Fruit fly (Drosophila melanogaster): ENCODE data around the gene CG31091.

The CG31091 gene

dm6 chr3R:25879324-25879766, 20.4 kb upstream of the CG31091 start (continued):
- TF ChIP-seq ems (GFP tag; optimal IDR thresholded peaks at IDR 0.05) (peak; percentile 50), CG4424 (GFP tag; optimal IDR thresholded peaks at IDR 0.05) (peak; percentile 80), CG9932 (GFP tag; IDR thresholded peaks at IDR 0.05) (no peak; the same call in none of the 2 replicates), ara (GFP tag; IDR thresholded peaks at IDR 0.05) (no peak; the same call in 1 of the 2 replicates), shn (GFP tag; optimal IDR thresholded peaks at IDR 0.05) (peak; percentile 22), CG34224 (GFP tag; IDR thresholded peaks at IDR 0.05; ENCODE audit: partially characterized antibody) (no peak), Tbp (GFP tag; optimal IDR thresholded peaks at IDR 0.05) (no peak), mirr (GFP tag; optimal IDR thresholded peaks at IDR 0.05) (peak; percentile 59), Hmx (GFP tag; optimal IDR thresholded peaks at IDR 0.05) (peak; percentile 64), gsb-n (tag; optimal IDR thresholded peaks at IDR 0.05) (no peak), Trl (optimal IDR thresholded peaks at IDR 0.05) (no peak), Trl (GFP tag; optimal IDR thresholded peaks at IDR 0.05) (no peak), CG14965 (GFP tag; optimal IDR thresholded peaks at IDR 0.05; ENCODE audit: borderline replicate concordance) (no peak), unc-4 (GFP tag; IDR thresholded peaks at IDR 0.05; ENCODE audit: partially characterized antibody) (no peak), Asciz (GFP tag; optimal IDR thresholded peaks at IDR 0.05) (peak; percentile 74), CG11247 (GFP tag; IDR thresholded peaks at IDR 0.05) (peak; percentile 72; the same call in 1 of the 2 replicates), CG11696 (GFP tag; IDR thresholded peaks at IDR 0.05) (no peak; the same call in 1 of the 2 replicates), gsb (GFP tag; IDR thresholded peaks at IDR 0.05) (peak; percentile 58; the same call in 1 of the 2 replicates), CG7928 (GFP tag; optimal IDR thresholded peaks at IDR 0.05) (no peak), CG6854 (GFP tag; optimal IDR thresholded peaks at IDR 0.05) (peak; percentile 57), eve (GFP tag; optimal IDR thresholded peaks at IDR 0.05) (peak in 1 of 2 experiments; percentile 81), CG16863 (GFP tag; optimal IDR thresholded peaks at IDR 0.05) (peak; percentile 63), Dll (GFP tag; IDR thresholded peaks at IDR 0.05; ENCODE audit: partially characterized antibody) (no peak), zen2 (GFP tag; IDR thresholded peaks at IDR 0.05; ENCODE audit: partially characterized antibody) (no peak), maf-S (GFP tag; optimal IDR thresholded peaks at IDR 0.05) (no peak), CG10654 (GFP tag; optimal IDR thresholded peaks at IDR 0.05) (peak; percentile 65), gce (GFP tag; IDR thresholded peaks at IDR 0.05) (peak; percentile 56; the same call in 1 of the 3 replicates), CG4617 (GFP tag; optimal IDR thresholded peaks at IDR 0.05; ENCODE audit: borderline replicate concordance) (no peak), lilli (GFP tag; optimal IDR thresholded peaks at IDR 0.05) (peak; percentile 75), prd (optimal IDR thresholded peaks at IDR 0.05) (no peak), prd (GFP tag; IDR thresholded peaks at IDR 0.05) (peak; percentile 83), repo (GFP tag; optimal IDR thresholded peaks at IDR 0.05) (peak; percentile 5), Vsx1 (GFP tag; optimal IDR thresholded peaks at IDR 0.05) (no peak), CG12219 (GFP tag; optimal IDR thresholded peaks at IDR 0.05) (peak; percentile 79), fu2 (GFP tag; optimal IDR thresholded peaks at IDR 0.05) (peak; percentile 48), CG31441 (GFP tag; IDR thresholded peaks at IDR 0.05) (peak; percentile 86), pfk (GFP tag; optimal IDR thresholded peaks at IDR 0.05) (no peak), CG10147 (GFP tag; optimal IDR thresholded peaks at IDR 0.05) (peak; percentile 41), jumu (GFP tag; optimal IDR thresholded peaks at IDR 0.05) (peak; percentile 16), oc (tag; optimal IDR thresholded peaks at IDR 0.05) (peak; percentile 78), bcd (GFP tag; optimal IDR thresholded peaks at IDR 0.05) (peak; percentile 74), ken (GFP tag; IDR thresholded peaks at IDR 0.05) (no peak), CG9609 (GFP tag; optimal IDR thresholded peaks at IDR 0.05) (peak; percentile 60), da (GFP tag; optimal IDR thresholded peaks at IDR 0.05) (peak; percentile 19), Sry-δ (GFP tag; optimal IDR thresholded peaks at IDR 0.05) (peak; percentile 35), CG5245 (GFP tag; optimal IDR thresholded peaks at IDR 0.05) (peak; percentile 60), MBD-R2 (GFP tag; IDR thresholded peaks at IDR 0.05) (no peak; the same call in 1 of the 2 replicates), GATAe (GFP tag; conservative IDR thresholded peaks at IDR 0.05) (no peak; the same call in 1 of the 2 replicates), CG2120 (GFP tag; optimal IDR thresholded peaks at IDR 0.05) (peak; percentile 79), Hr51 (GFP tag; optimal IDR thresholded peaks at IDR 0.05) (peak; percentile 45 to 83), slbo (GFP tag; IDR thresholded peaks at IDR 0.05) (peak; percentile 83)
